Worm (Caenorhabditis elegans) whole organism, L2 larva: Measurements from ENCODE around the gene twk-3.

Experiments
- ZK546.5 ChIP-seq: sonication (generic microtip); optimal IDR thresholded peaks from 2 replicates; lab custom pipeline; 2017; ENCODE audit warnings: missing biosample characterization, missing genetic modification characterization
- ama-1 ChIP-seq: fragments of 150-350 bp; optimal IDR thresholded peaks from 2 replicates; lab custom pipeline; 2018; ENCODE audit warnings: inconsistent platforms
- nhr-237 ChIP-seq: fragments of 150-350 bp; optimal IDR thresholded peaks from 2 replicates; lab custom pipeline; 2014; ENCODE audit warnings: missing biosample characterization, missing genetic modification characterization
- nhr-77 ChIP-seq: fragments of 150-350 bp; optimal IDR thresholded peaks from 2 replicates; lab custom pipeline; 2014; ENCODE audit warnings: missing biosample characterization, missing genetic modification characterization
- unc-55 ChIP-seq: fragments of 150-350 bp; sonication (generic microtip); optimal IDR thresholded peaks from 3 replicates; lab custom pipeline; 2014; ENCODE audit warnings: missing biosample characterization, missing genetic modification reagents, missing genetic modification characterization

ce11 chrII:8248745-8249144 is 36.2 kb upstream of the twk-3 start, which contains the start of the genes F35C11.2 and F35C11.4:
- TF ChIP-seq ZK546.5 (no peak), nhr-77 (tag; lab: Kevin White, UChicago) (no peak), nhr-237 (no peak), ama-1 (lab: Kevin White, UChicago) (no peak), unc-55 (GFP tag; lab: Kevin White, UChicago) (no peak)
